Worm (Caenorhabditis elegans) whole organism, L4 larva: ENCODE results near the gene sru-1.

Experiments used
- F10B5.3 ChIP-seq: sonication (generic microtip); optimal IDR thresholded peaks from 2 replicates; lab custom pipeline; 2016; ENCODE audit warnings: mild to moderate bottlenecking, missing genetic modification characterization, missing compliant biosample characterization
- F37D6.2 ChIP-seq: sonication (generic microtip); optimal IDR thresholded peaks from 2 replicates; lab custom pipeline; 2016; ENCODE audit warnings: mild to moderate bottlenecking, missing genetic modification characterization, missing compliant biosample characterization
- T26A8.4 ChIP-seq: fragments of 200-800 bp; sonication (Bioruptor generic); IDR thresholded peaks from 2 replicates; pipeline ENCODE4 v1.3.6; 2022; ENCODE audit warnings: missing genetic modification characterization, missing compliant biosample characterization
- ZK337.2 ChIP-seq: fragments of 200-800 bp; sonication (Bioruptor generic); IDR thresholded peaks from 2 replicates; pipeline ENCODE4 v1.3.6; 2022; ENCODE audit warnings: missing genetic modification reagents, missing genetic modification characterization, missing compliant biosample characterization
- aha-1 ChIP-seq: fragments of 150-350 bp; peaks from one replicate; lab custom pipeline; 2014; ENCODE audit warnings: missing biosample characterization, missing genetic modification characterization
- aly-2 ChIP-seq: sonication (generic microtip); optimal IDR thresholded peaks from 2 replicates; lab custom pipeline; 2018; ENCODE audit warnings: missing biosample characterization, missing genetic modification characterization
- attf-4 ChIP-seq: sonication (generic microtip); optimal IDR thresholded peaks from 3 replicates; lab custom pipeline; 2017; ENCODE audit warnings: missing biosample characterization, missing genetic modification characterization
- ceh-20 ChIP-seq: fragments of 200-800 bp; sonication (Bioruptor generic); IDR thresholded peaks from 2 replicates; pipeline ENCODE4 v1.3.6; 2022; ENCODE audit warnings: missing genetic modification reagents, missing genetic modification characterization, missing compliant biosample characterization
- ceh-28 ChIP-seq: fragments of 150-350 bp; optimal IDR thresholded peaks from 2 replicates; lab custom pipeline; 2014; ENCODE audit warnings: missing biosample characterization, missing genetic modification reagents, missing genetic modification characterization
- daf-16 ChIP-seq, 3 experiments: sonication (generic microtip); optimal IDR thresholded peaks; 2 replicates each; lab custom pipeline; 2016 to 2017; ENCODE audit warnings: missing genetic modification characterization in 3 of 3, missing genetic modification reagents in 3 of 3, mild to moderate bottlenecking in 2 of 3, missing compliant biosample characterization in 2 of 3, missing biosample characterization in 1 of 3, moderate library complexity in 1 of 3
- dmd-6 ChIP-seq: fragments of 200-800 bp; sonication (Bioruptor generic); IDR thresholded peaks from 2 replicates; pipeline ENCODE4 v1.3.6; 2022; ENCODE audit warnings: missing genetic modification reagents, missing genetic modification characterization, missing compliant biosample characterization
- dmd-8 ChIP-seq: fragments of 200-800 bp; sonication (Bioruptor generic); IDR thresholded peaks from 2 replicates; pipeline ENCODE4 v1.3.6; 2022; ENCODE audit warnings: missing genetic modification characterization, missing compliant biosample characterization
- dpl-1 ChIP-seq: fragments of 150-350 bp; optimal IDR thresholded peaks from 2 replicates; lab custom pipeline; 2014; ENCODE audit warnings: missing biosample characterization, missing genetic modification reagents, missing genetic modification characterization
- fkh-10 ChIP-seq: fragments of 150-350 bp; optimal IDR thresholded peaks from 2 replicates; lab custom pipeline; 2014; ENCODE audit warnings: missing biosample characterization, missing genetic modification reagents, missing genetic modification characterization
- fos-1 ChIP-seq: fragments of 150-350 bp; optimal IDR thresholded peaks from 2 replicates; lab custom pipeline; 2014; ENCODE audit warnings: missing biosample characterization, missing genetic modification characterization
- hif-1 ChIP-seq, 2 experiments: sonication (generic microtip); optimal IDR thresholded peaks; 2 replicates each; lab custom pipeline; 2016 to 2017; ENCODE audit warnings: missing compliant biosample characterization in 2 of 2, missing genetic modification characterization in 2 of 2, missing genetic modification reagents in 2 of 2, missing genotype in 2 of 2, mild to moderate bottlenecking in 1 of 2
- hlh-11 ChIP-seq: fragments of 200-800 bp; sonication (Bioruptor generic); optimal IDR thresholded peaks from 2 replicates; lab custom pipeline; 2018; ENCODE audit warnings: mild to moderate bottlenecking, missing genetic modification characterization, missing compliant biosample characterization
- hlh-30 ChIP-seq: sonication (generic microtip); optimal IDR thresholded peaks from 2 replicates; lab custom pipeline; 2017; ENCODE audit warnings: antibody characterized with exemption, mild to moderate bottlenecking, missing genetic modification characterization, missing compliant biosample characterization; ENCODE audit not compliant: insufficient read depth
- jun-1 ChIP-seq: fragments of 150-350 bp; optimal IDR thresholded peaks from 2 replicates; lab custom pipeline; 2014; ENCODE audit warnings: missing biosample characterization, missing genetic modification reagents, missing genetic modification characterization
- lim-7 ChIP-seq: fragments of 200-800 bp; sonication (Bioruptor generic); IDR thresholded peaks from 2 replicates; pipeline ENCODE4 v1.3.6; 2022; ENCODE audit warnings: missing genetic modification characterization, missing compliant biosample characterization
- lin-1 ChIP-seq: fragments of 200-800 bp; sonication (Bioruptor generic); IDR thresholded peaks from 2 replicates; pipeline ENCODE4 v1.3.6; 2022; ENCODE audit warnings: missing genetic modification reagents, missing genetic modification characterization, missing compliant biosample characterization
- lin-13 ChIP-seq: fragments of 150-350 bp; optimal IDR thresholded peaks from 2 replicates; lab custom pipeline; 2014; ENCODE audit warnings: missing biosample characterization, missing genetic modification reagents, missing genetic modification characterization
- lin-29 ChIP-seq: fragments of 200-800 bp; sonication (Bioruptor generic); IDR thresholded peaks from 2 replicates; pipeline ENCODE4 v1.3.6; 2022; ENCODE audit warnings: missing genetic modification reagents, missing genetic modification characterization, missing compliant biosample characterization
- lin-38 ChIP-seq: fragments of 200-800 bp; sonication (Bioruptor generic); IDR thresholded peaks from 2 replicates; pipeline ENCODE4 v1.3.6; 2022; ENCODE audit warnings: missing genetic modification reagents, missing genetic modification characterization, missing compliant biosample characterization
- lsy-2 ChIP-seq, 2 experiments: fragments of 150-350 bp in 1 of 2; sonication (generic microtip) in 1 of 2; optimal IDR thresholded peaks; 2 replicates each; lab custom pipeline; 2014 to 2017; ENCODE audit warnings: missing biosample characterization in 2 of 2, missing genetic modification characterization in 2 of 2
- madf-9 ChIP-seq: fragments of 200-800 bp; sonication (Bioruptor generic); conservative IDR thresholded peaks from 2 replicates; pipeline ENCODE4 v1.3.6; 2022; ENCODE audit warnings: missing genetic modification reagents, missing genetic modification characterization, missing compliant biosample characterization
- mdl-1 ChIP-seq, 2 experiments: fragments of 150-350 bp in 1 of 2; sonication (generic microtip) in 1 of 2; optimal IDR thresholded peaks; 2 replicates each; lab custom pipeline; 2014 to 2017; ENCODE audit warnings: missing biosample characterization in 2 of 2, missing genetic modification characterization in 2 of 2
- mdt-29 ChIP-seq: fragments of 200-800 bp; sonication (Bioruptor generic); IDR thresholded peaks from 2 replicates; pipeline ENCODE4 v1.3.6; 2022; ENCODE audit warnings: missing genetic modification reagents, missing genetic modification characterization, missing compliant biosample characterization
- mes-2 ChIP-seq: sonication (generic microtip); optimal IDR thresholded peaks from 2 replicates; lab custom pipeline; 2016; ENCODE audit warnings: missing genotype, mild to moderate bottlenecking, missing genetic modification characterization, missing compliant biosample characterization; ENCODE audit not compliant: poor library complexity, severe bottlenecking
- nhr-10 ChIP-seq: fragments of 150-350 bp; optimal IDR thresholded peaks from 2 replicates; lab custom pipeline; 2014; ENCODE audit warnings: missing biosample characterization, missing genetic modification characterization
- nhr-102 ChIP-seq: sonication (generic microtip); optimal IDR thresholded peaks from 2 replicates; lab custom pipeline; 2016; ENCODE audit warnings: mild to moderate bottlenecking, missing genetic modification characterization, moderate library complexity, missing compliant biosample characterization
- nhr-42 ChIP-seq: fragments of 200-800 bp; sonication (Bioruptor generic); IDR thresholded peaks from 2 replicates; pipeline ENCODE4 v1.3.6; 2022; ENCODE audit warnings: missing genetic modification characterization, missing compliant biosample characterization
- nhr-48 ChIP-seq: sonication (generic microtip); optimal IDR thresholded peaks from 2 replicates; lab custom pipeline; 2016; ENCODE audit warnings: mild to moderate bottlenecking, missing genetic modification characterization, missing compliant biosample characterization
- nhr-77 ChIP-seq: fragments of 150-350 bp; optimal IDR thresholded peaks from 2 replicates; lab custom pipeline; 2014; ENCODE audit warnings: missing biosample characterization, missing genetic modification characterization
- pha-4 ChIP-seq, 2 experiments: fragments of 150-350 bp in 1 of 2; fragments of 200-800 bp in 1 of 2; sonication (Bioruptor generic) in 1 of 2; IDR thresholded peaks in 1 of 2; optimal IDR thresholded peaks in 1 of 2; 2 replicates each; pipeline versions ENCODE4 v1.3.6 to Lab custom; 2014 to 2022; ENCODE audit warnings: missing genetic modification characterization in 2 of 2, missing genetic modification reagents in 2 of 2, missing biosample characterization in 1 of 2, missing compliant biosample characterization in 1 of 2
- php-3 ChIP-seq: fragments of 200-800 bp; sonication (Bioruptor generic); IDR thresholded peaks from 2 replicates; pipeline ENCODE4 v1.3.6; 2022; ENCODE audit warnings: missing genetic modification reagents, missing genetic modification characterization, missing compliant biosample characterization
- pqm-1 ChIP-seq: sonication (generic microtip); optimal IDR thresholded peaks from 2 replicates; lab custom pipeline; 2017; ENCODE audit warnings: missing biosample characterization, missing genetic modification characterization
- saeg-2 ChIP-seq: fragments of 200-800 bp; sonication (Bioruptor generic); IDR thresholded peaks from 2 replicates; pipeline ENCODE4 v1.3.6; 2022; ENCODE audit warnings: missing genetic modification reagents, missing genetic modification characterization, missing compliant biosample characterization
- skn-1 ChIP-seq: fragments of 150-350 bp; optimal IDR thresholded peaks from 2 replicates; lab custom pipeline; 2014; ENCODE audit warnings: missing biosample characterization, missing genetic modification characterization
- snpc-1.2 ChIP-seq: fragments of 200-800 bp; sonication (Bioruptor generic); IDR thresholded peaks from 2 replicates; pipeline ENCODE4 v1.3.6; 2022; ENCODE audit warnings: missing genetic modification reagents, missing genetic modification characterization, missing compliant biosample characterization
- snpc-4 ChIP-seq: fragments of 150-350 bp; optimal IDR thresholded peaks from 2 replicates; lab custom pipeline; 2014; ENCODE audit warnings: missing biosample characterization, missing genetic modification characterization
- unc-130 ChIP-seq: sonication (generic microtip); optimal IDR thresholded peaks from 2 replicates; lab custom pipeline; 2016; ENCODE audit warnings: missing genetic modification reagents, missing genetic modification characterization, missing compliant biosample characterization
- unc-62 ChIP-seq, 3 experiments: fragments of 150-350 bp in 1 of 3; sonication (generic microtip); optimal IDR thresholded peaks in 2 of 3; peaks in 1 of 3; 1 replicate in 1 of 3; 2 replicates in 2 of 3; lab custom pipeline; 2014 to 2017; ENCODE audit warnings: missing biosample characterization in 3 of 3, missing genetic modification characterization in 3 of 3, missing genetic modification reagents in 3 of 3, missing genotype in 1 of 3
- zfp-3 ChIP-seq: fragments of 200-800 bp; sonication (Bioruptor generic); conservative IDR thresholded peaks from 2 replicates; pipeline ENCODE4 v1.3.6; 2022; ENCODE audit warnings: missing genetic modification reagents, missing genetic modification characterization, missing compliant biosample characterization

Gene sru-1

DNA sequence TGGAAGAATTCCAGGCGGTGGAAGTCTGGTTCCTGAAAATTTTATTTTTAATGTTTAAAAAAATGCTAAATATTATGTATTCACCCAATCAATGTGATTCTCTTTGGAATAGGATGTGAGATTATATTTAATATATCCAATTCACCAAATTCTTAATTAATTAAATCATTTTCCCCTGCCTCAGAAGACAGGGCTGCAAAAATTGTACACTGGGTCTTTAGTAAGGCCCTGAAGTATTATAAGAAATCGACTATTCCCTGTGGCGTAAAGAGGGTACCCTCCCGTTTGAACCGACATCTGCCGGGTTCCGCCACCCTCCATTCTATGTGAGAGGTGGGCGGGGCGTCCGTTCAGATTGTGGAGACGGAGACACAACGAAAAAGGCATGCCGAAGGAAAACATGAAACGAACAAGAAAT is 22.8 kb downstream of the sru-1 start (continued):
- TF ChIP-seq saeg-2 (GFP tag; lab: Robert Waterston, UW) (0 out of 2 replicates have a peak, but pooled peaks have one; percentile 7), attf-4 (no peak), dmd-8 (GFP tag; lab: Robert Waterston, UW) (no peak), ceh-20 (GFP tag; lab: Robert Waterston, UW) (peak; percentile 40; the same call in 1 of the 2 replicates), madf-9 (GFP tag; lab: Robert Waterston, UW) (0 out of 2 replicates have a peak, but pooled peaks have one; percentile 40), skn-1 (tag; lab: Kevin White, UChicago) (no peak), unc-62 (GFP tag; optimal IDR thresholded peaks at IDR 0.05 in 1 of 2; lab: Kevin White, UChicago) (peak in 1 of 2 experiments; percentile 86), unc-62 (tag; optimal IDR thresholded peaks at IDR 0.05; lab: Kevin White, UChicago) (no peak), fkh-10 (peak; percentile 38), fos-1 (tag; lab: Kevin White, UChicago) (no peak), unc-130 (GFP tag; lab: Kevin White, UChicago) (no peak)

- TF ChIP-seq mdt-29 (GFP tag; lab: Robert Waterston, UW) (no peak), nhr-42 (GFP tag; lab: Robert Waterston, UW) (no peak), F10B5.3 (tag; lab: Kevin White, UChicago) (no peak), daf-16 (GFP tag; optimal IDR thresholded peaks at IDR 0.05; lab: Kevin White, UChicago) (no peak), daf-16 (tag; optimal IDR thresholded peaks at IDR 0.05; lab: Kevin White, UChicago) (peak; percentile 85), lim-7 (GFP tag; lab: Robert Waterston, UW) (no peak), ceh-28 (tag; lab: Kevin White, UChicago) (no peak), nhr-102 (peak; percentile 36), aha-1 (tag; lab: Kevin White, UChicago) (peak; percentile 99), pqm-1 (peak; percentile 8), lin-38 (GFP tag; lab: Robert Waterston, UW) (peak; percentile 2; the same call in 1 of the 2 replicates), mes-2 (tag; lab: Kevin White, UChicago) (peak; percentile 54), php-3 (peak; percentile 43; the same call in 1 of the 2 replicates), F37D6.2 (tag; lab: Kevin White, UChicago) (no peak), hlh-11 (tag; lab: Kevin White, UChicago) (peak; percentile 19), aly-2 (no peak), snpc-1.2 (GFP tag; lab: Robert Waterston, UW) (0 out of 2 replicates have a peak, but pooled peaks have one; percentile 6)
Measured at ce11 chrIV:9511640-9512039, 23.2 kb downstream of the sru-1 start.

ce11 chrIV:9512836-9513235 is 24.4 kb downstream of the sru-1 start, which contains the start of gene C33A12.3:
Gene C33A12.3 (minus strand): TSS chrIV:9513002.
- TF ChIP-seq lin-1 (GFP tag; lab: Robert Waterston, UW) = no peak
- peak; percentile 58 for TF ChIP-seq hlh-30 (tag; lab: Kevin White, UChicago)

DNA sequence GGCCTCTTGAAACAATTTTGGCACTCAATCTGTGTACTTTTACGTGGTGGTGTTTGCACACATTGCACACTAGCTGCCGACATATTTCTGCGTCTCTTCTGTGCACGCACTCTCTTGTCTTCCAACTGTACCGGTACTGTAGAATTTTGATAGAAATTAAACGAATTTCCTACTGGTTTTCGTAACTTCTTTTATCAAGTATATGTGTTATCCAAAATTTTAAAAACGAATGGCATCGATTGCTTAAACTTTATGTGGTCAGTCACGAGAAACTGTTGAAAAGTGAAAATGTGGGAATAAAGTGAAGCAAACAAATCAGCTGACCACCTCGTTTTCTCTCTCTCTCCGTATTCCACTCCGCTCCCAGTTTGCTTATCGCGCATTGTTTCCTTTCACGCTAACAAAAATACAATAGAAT is 25.0 kb downstream of the sru-1 start:
- TF ChIP-seq snpc-4 (tag; lab: Kevin White, UChicago) (peak; percentile 67), nhr-10 (tag; lab: Kevin White, UChicago) (no peak), nhr-42 (GFP tag; lab: Robert Waterston, UW) (no peak), jun-1 (tag; lab: Kevin White, UChicago) (peak; percentile 9), pha-4 (GFP tag; IDR thresholded peaks at IDR 0.05; lab: Robert Waterston, UW) (0 out of 2 replicates have a peak, but pooled peaks have one; percentile 35), pha-4 (tag; optimal IDR thresholded peaks at IDR 0.05; lab: Kevin White, UChicago) (no peak), mdl-1 (tag; optimal IDR thresholded peaks at IDR 0.05; lab: Kevin White, UChicago) (peak in 1 of 2 experiments; percentile 72), lin-38 (GFP tag; lab: Robert Waterston, UW) (peak; percentile 26; the same call in 1 of the 2 replicates), lin-13 (GFP tag; lab: Kevin White, UChicago) (peak; percentile 19), nhr-77 (tag; lab: Kevin White, UChicago) (peak; percentile 78), nhr-48 (peak; percentile 83), hif-1 (tag; optimal IDR thresholded peaks at IDR 0.05; lab: Kevin White, UChicago) (peak; percentile 19 to 20), daf-16 (GFP tag; optimal IDR thresholded peaks at IDR 0.05; lab: Kevin White, UChicago) (no peak), daf-16 (tag; optimal IDR thresholded peaks at IDR 0.05; lab: Kevin White, UChicago) (peak; percentile 78), dmd-6 (GFP tag; lab: Robert Waterston, UW) (peak; percentile 60), lsy-2 (tag; optimal IDR thresholded peaks at IDR 0.05; lab: Kevin White, UChicago) (peak in 1 of 2 experiments; percentile 51), ZK337.2 (GFP tag; lab: Robert Waterston, UW) (no peak), zfp-3 (GFP tag; lab: Robert Waterston, UW) (no peak), T26A8.4 (GFP tag; lab: Robert Waterston, UW) (no peak), skn-1 (tag; lab: Kevin White, UChicago) (no peak), dpl-1 (peak; percentile 22), lin-29 (GFP tag; lab: Robert Waterston, UW) (no peak)
